Worm (Caenorhabditis elegans) whole organism, L2 larva: ENCODE measurements around the gene D2024.4.

Experiments
- aly-2 ChIP-seq: fragments of 150-350 bp; optimal IDR thresholded peaks from 2 replicates; lab custom pipeline; 2014; ENCODE audit warnings: missing biosample characterization, missing genetic modification characterization
- ceh-16 ChIP-seq: fragments of 150-350 bp; optimal IDR thresholded peaks from 2 replicates; lab custom pipeline; 2014; ENCODE audit warnings: missing biosample characterization, missing genetic modification characterization
- elt-1 ChIP-seq: fragments of 150-350 bp; optimal IDR thresholded peaks from 2 replicates; lab custom pipeline; 2014; ENCODE audit warnings: missing biosample characterization, missing genetic modification characterization
- gmeb-1 ChIP-seq: fragments of 150-350 bp; optimal IDR thresholded peaks from 2 replicates; lab custom pipeline; 2014; ENCODE audit warnings: missing biosample characterization, missing genetic modification characterization
- nhr-23 ChIP-seq: fragments of 150-350 bp; optimal IDR thresholded peaks from 2 replicates; lab custom pipeline; 2014; ENCODE audit warnings: missing biosample characterization, missing genetic modification reagents, missing genetic modification characterization
- nhr-77 ChIP-seq: fragments of 150-350 bp; optimal IDR thresholded peaks from 2 replicates; lab custom pipeline; 2014; ENCODE audit warnings: missing biosample characterization, missing genetic modification characterization
- skn-1 ChIP-seq: sonication (generic microtip); optimal IDR thresholded peaks from 2 replicates; lab custom pipeline; 2017; ENCODE audit warnings: missing biosample characterization, missing genetic modification characterization
- zag-1 ChIP-seq: fragments of 150-350 bp; optimal IDR thresholded peaks from 2 replicates; lab custom pipeline; 2014; ENCODE audit warnings: missing biosample characterization, missing genetic modification characterization

ce11 chrIV:7250158-7250557 lies 19.1 kb downstream of the D2024.4 start, which contains the start of gene D2024.18:
- no peak for TF ChIP-seq nhr-77 (tag; lab: Kevin White, UChicago)
- TF ChIP-seq nhr-23 (tag; lab: Kevin White, UChicago): no peak
- no peak for TF ChIP-seq skn-1 (tag; lab: Kevin White, UChicago)
- no peak for TF ChIP-seq aly-2
- no peak for TF ChIP-seq ceh-16 (tag; lab: Kevin White, UChicago)
- no peak for TF ChIP-seq gmeb-1
- no peak for TF ChIP-seq elt-1 (tag; lab: Kevin White, UChicago)
- no peak for TF ChIP-seq zag-1
